Fruit fly (Drosophila melanogaster) whole organism, embryonic: Measurements from ENCODE around the gene Fign.
A peak's percentile ranks its signal among the peaks of the same experiment; 100 is the strongest.

Experiments
- Adf1 ChIP-seq: fragments of 200-800 bp; sonication (Bioruptor generic); IDR thresholded peaks from 2 replicates; pipeline ENCODE4 v1.3.6; 2022; ENCODE audit warnings: missing biosample characterization, missing genetic modification characterization
- CG10462 ChIP-seq: fragments of 200-800 bp; sonication (Bioruptor generic); optimal IDR thresholded peaks from 2 replicates; lab custom pipeline; 2016; ENCODE audit warnings: missing biosample characterization, missing genetic modification characterization
- CG11696 ChIP-seq: fragments of 200-800 bp; sonication (Bioruptor generic); IDR thresholded peaks from 2 replicates; pipeline ENCODE4 v1.3.6; 2022; ENCODE audit warnings: missing biosample characterization, missing genetic modification characterization
- CG14710 ChIP-seq: fragments of 200-800 bp; sonication (Bioruptor generic); optimal IDR thresholded peaks from 3 replicates; lab custom pipeline; 2019; ENCODE audit warnings: missing biosample characterization, mild to moderate bottlenecking, missing genetic modification characterization, moderate library complexity
- CG15011 ChIP-seq: fragments of 200-800 bp; sonication (Bioruptor generic); optimal IDR thresholded peaks from 3 replicates; lab custom pipeline; 2018; ENCODE audit warnings: missing biosample characterization, mild to moderate bottlenecking, missing genetic modification characterization
- CG16813 ChIP-seq: fragments of 200-800 bp; sonication (Bioruptor generic); IDR thresholded peaks from 3 replicates; pipeline ENCODE4 v1.3.6; 2022; ENCODE audit warnings: missing biosample characterization, missing genetic modification characterization; ENCODE audit not compliant: partially characterized antibody
- CG2199 ChIP-seq: fragments of 200-800 bp; sonication (Bioruptor generic); IDR thresholded peaks from 3 replicates; pipeline ENCODE4 v1.3.6; 2022; ENCODE audit warnings: missing biosample characterization, missing genetic modification characterization
- CG33557 ChIP-seq: fragments of 200-800 bp; sonication (Bioruptor generic); optimal IDR thresholded peaks from 2 replicates; lab custom pipeline; 2019; ENCODE audit warnings: missing biosample characterization, mild to moderate bottlenecking, missing genetic modification characterization, moderate library complexity
- CG34376 ChIP-seq: fragments of 200-800 bp; sonication (Bioruptor generic); optimal IDR thresholded peaks from 2 replicates; lab custom pipeline; 2018; ENCODE audit warnings: missing biosample characterization, mild to moderate bottlenecking, missing genetic modification characterization
- CG4730 ChIP-seq: fragments of 200-800 bp; sonication (Bioruptor generic); IDR thresholded peaks from 2 replicates; pipeline ENCODE4 v1.3.6; 2022; ENCODE audit warnings: missing biosample characterization, missing genetic modification characterization
- CG6813 ChIP-seq: fragments of 200-800 bp; sonication (Bioruptor generic); optimal IDR thresholded peaks from 2 replicates; lab custom pipeline; 2017; ENCODE audit warnings: missing biosample characterization, missing genetic modification characterization, mild to moderate bottlenecking, moderate library complexity, missing genetic modification reagents
- CG7786 ChIP-seq: fragments of 200-800 bp; sonication (Bioruptor generic); optimal IDR thresholded peaks from 2 replicates; lab custom pipeline; 2016; ENCODE audit warnings: missing biosample characterization, missing genetic modification characterization
- CG7987 ChIP-seq: fragments of 200-800 bp; sonication (Bioruptor generic); optimal IDR thresholded peaks from 2 replicates; lab custom pipeline; 2018; ENCODE audit warnings: missing biosample characterization, mild to moderate bottlenecking, missing genetic modification characterization, moderate library complexity
- CHES-1-like ChIP-seq: fragments of 200-800 bp; sonication (Bioruptor generic); optimal IDR thresholded peaks from 2 replicates; lab custom pipeline; 2016; ENCODE audit warnings: missing biosample characterization, missing genetic modification characterization
- Dll ChIP-seq: fragments of 200-800 bp; sonication (Bioruptor generic); IDR thresholded peaks from 4 replicates; pipeline ENCODE4 v1.3.6; 2022; ENCODE audit warnings: missing biosample characterization, missing genetic modification characterization; ENCODE audit not compliant: partially characterized antibody
- Doc3 ChIP-seq: fragments of 200-800 bp; sonication (Bioruptor generic); IDR thresholded peaks from 3 replicates; pipeline ENCODE4 v1.3.6; 2022; ENCODE audit warnings: missing biosample characterization, missing genetic modification characterization; ENCODE audit not compliant: partially characterized antibody
- Fer1 ChIP-seq: fragments of 200-800 bp; sonication (Bioruptor generic); optimal IDR thresholded peaks from 2 replicates; lab custom pipeline; 2017; ENCODE audit warnings: missing biosample characterization, mild to moderate bottlenecking, missing genetic modification characterization
- GATAe ChIP-seq: fragments of 200-800 bp; sonication (Bioruptor generic); conservative IDR thresholded peaks from 2 replicates; pipeline ENCODE4 v1.3.6; 2022; ENCODE audit warnings: missing biosample characterization, missing genetic modification characterization
- HLH4C ChIP-seq: fragments of 200-800 bp; sonication (Bioruptor generic); IDR thresholded peaks from 3 replicates; pipeline ENCODE4 v1.3.6; 2022; ENCODE audit warnings: missing biosample characterization, missing genetic modification characterization; ENCODE audit not compliant: partially characterized antibody
- HLH54F ChIP-seq: fragments of 200-800 bp; sonication (Bioruptor generic); optimal IDR thresholded peaks from 3 replicates; lab custom pipeline; 2016; ENCODE audit warnings: missing biosample characterization, missing genetic modification characterization
- Hand ChIP-seq: fragments of 200-800 bp; sonication (Bioruptor generic); optimal IDR thresholded peaks from 2 replicates; lab custom pipeline; 2017; ENCODE audit warnings: mild to moderate bottlenecking, missing biosample characterization, missing genetic modification reagents, missing genetic modification characterization
- Hey ChIP-seq: fragments of 200-800 bp; sonication (Bioruptor generic); optimal IDR thresholded peaks from 3 replicates; lab custom pipeline; 2018; ENCODE audit warnings: missing biosample characterization, mild to moderate bottlenecking, missing genetic modification characterization
- Med ChIP-seq: fragments of 200-800 bp; sonication (Bioruptor generic); peaks from one replicate; lab custom pipeline; 2016; ENCODE audit warnings: missing biosample characterization, missing genetic modification characterization, mild to moderate bottlenecking, inconsistent platforms, moderate library complexity
- Optix ChIP-seq: fragments of 200-800 bp; sonication (Bioruptor generic); IDR thresholded peaks from 3 replicates; pipeline ENCODE4 v1.3.6; 2022; ENCODE audit warnings: missing biosample characterization, missing genetic modification characterization
- Sry-β ChIP-seq: fragments of 200-800 bp; sonication (Bioruptor generic); optimal IDR thresholded peaks from 2 replicates; lab custom pipeline; 2018; ENCODE audit warnings: missing biosample characterization, mild to moderate bottlenecking, missing genetic modification characterization, moderate library complexity
- bab2 ChIP-seq: fragments of 200-800 bp; sonication (Bioruptor generic); optimal IDR thresholded peaks from 2 replicates; lab custom pipeline; 2016; ENCODE audit warnings: missing biosample characterization, missing genetic modification characterization
- bbx ChIP-seq: fragments of 200-800 bp; sonication (Bioruptor generic); IDR thresholded peaks from 2 replicates; pipeline ENCODE4 v1.3.6; 2022; ENCODE audit warnings: missing biosample characterization, missing genetic modification characterization; ENCODE audit not compliant: partially characterized antibody
- eve ChIP-seq, 2 experiments: fragments of >200 bp; optimal IDR thresholded peaks; 2 replicates each; lab custom pipeline; 2017; ENCODE audit warnings: missing biosample characterization in 2 of 2, missing genetic modification characterization in 2 of 2
- exex ChIP-seq: fragments of 200-800 bp; sonication (Bioruptor generic); optimal IDR thresholded peaks from 4 replicates; lab custom pipeline; 2018; ENCODE audit warnings: missing biosample characterization, mild to moderate bottlenecking, missing genetic modification characterization, moderate library complexity
- fu2 ChIP-seq: fragments of 200-800 bp; sonication (Bioruptor generic); optimal IDR thresholded peaks from 2 replicates; lab custom pipeline; 2016; ENCODE audit warnings: missing biosample characterization, missing genetic modification characterization
- grn ChIP-seq: fragments of 200-800 bp; sonication (Bioruptor generic); optimal IDR thresholded peaks from 3 replicates; lab custom pipeline; 2017; ENCODE audit warnings: missing biosample characterization, missing genetic modification characterization
- ham ChIP-seq: fragments of 200-800 bp; sonication (Bioruptor generic); IDR thresholded peaks from 2 replicates; pipeline ENCODE4 v1.3.6; 2022; ENCODE audit warnings: missing biosample characterization, missing genetic modification characterization
- inv ChIP-seq: fragments of 200-800 bp; sonication (Bioruptor generic); IDR thresholded peaks from 2 replicates; pipeline ENCODE4 v1.3.6; 2022; ENCODE audit warnings: missing biosample characterization, missing genetic modification characterization; ENCODE audit not compliant: partially characterized antibody
- lab ChIP-seq: fragments of 200-800 bp; sonication (Bioruptor generic); optimal IDR thresholded peaks from 3 replicates; lab custom pipeline; 2017; ENCODE audit warnings: missing biosample characterization, missing genetic modification characterization, mild to moderate bottlenecking, moderate library complexity, missing genetic modification reagents
- lbe ChIP-seq: fragments of 200-800 bp; sonication (Bioruptor generic); optimal IDR thresholded peaks from 2 replicates; lab custom pipeline; 2016; ENCODE audit warnings: missing biosample characterization, mild to moderate bottlenecking, missing genetic modification characterization
- lilli ChIP-seq: fragments of 200-800 bp; sonication (Bioruptor generic); optimal IDR thresholded peaks from 3 replicates; lab custom pipeline; 2016; ENCODE audit warnings: missing biosample characterization, missing genetic modification characterization
- nmo ChIP-seq: fragments of 200-800 bp; sonication (Bioruptor generic); optimal IDR thresholded peaks from 2 replicates; lab custom pipeline; 2018; ENCODE audit warnings: missing biosample characterization, mild to moderate bottlenecking, missing genetic modification characterization, moderate library complexity
- nom ChIP-seq: fragments of 200-800 bp; sonication (Bioruptor generic); optimal IDR thresholded peaks from 2 replicates; lab custom pipeline; 2017; ENCODE audit warnings: missing biosample characterization, missing genetic modification characterization, mild to moderate bottlenecking, moderate library complexity, missing genetic modification reagents
- psq ChIP-seq: fragments of 200-800 bp; sonication (Bioruptor generic); optimal IDR thresholded peaks from 2 replicates; lab custom pipeline; 2017; ENCODE audit warnings: missing biosample characterization, missing genetic modification characterization
- rib ChIP-seq: fragments of 200-800 bp; sonication (Bioruptor generic); IDR thresholded peaks from 2 replicates; pipeline ENCODE4 v1.3.6; 2022; ENCODE audit warnings: missing biosample characterization, missing genetic modification characterization
- sc ChIP-seq, 3 experiments: fragments of >200 bp in 2 of 3; fragments of 200-800 bp in 1 of 3; sonication (Bioruptor generic) in 1 of 3; optimal IDR thresholded peaks; 2 replicates in 2 of 3; 3 replicates in 1 of 3; lab custom pipeline; 2017; ENCODE audit warnings: mild to moderate bottlenecking in 1 of 3, missing biosample characterization in 1 of 3, missing genetic modification characterization in 1 of 3, missing genetic modification reagents in 1 of 3
- sens ChIP-seq: fragments of 200-800 bp; sonication (Bioruptor generic); peaks from one replicate; lab custom pipeline; 2016; ENCODE audit warnings: missing biosample characterization, missing genetic modification characterization
- sug ChIP-seq: fragments of 200-800 bp; optimal IDR thresholded peaks from 2 replicates; lab custom pipeline; 2019; ENCODE audit warnings: missing biosample characterization, mild to moderate bottlenecking, missing genetic modification characterization, moderate library complexity

Gene Fign

DNA sequence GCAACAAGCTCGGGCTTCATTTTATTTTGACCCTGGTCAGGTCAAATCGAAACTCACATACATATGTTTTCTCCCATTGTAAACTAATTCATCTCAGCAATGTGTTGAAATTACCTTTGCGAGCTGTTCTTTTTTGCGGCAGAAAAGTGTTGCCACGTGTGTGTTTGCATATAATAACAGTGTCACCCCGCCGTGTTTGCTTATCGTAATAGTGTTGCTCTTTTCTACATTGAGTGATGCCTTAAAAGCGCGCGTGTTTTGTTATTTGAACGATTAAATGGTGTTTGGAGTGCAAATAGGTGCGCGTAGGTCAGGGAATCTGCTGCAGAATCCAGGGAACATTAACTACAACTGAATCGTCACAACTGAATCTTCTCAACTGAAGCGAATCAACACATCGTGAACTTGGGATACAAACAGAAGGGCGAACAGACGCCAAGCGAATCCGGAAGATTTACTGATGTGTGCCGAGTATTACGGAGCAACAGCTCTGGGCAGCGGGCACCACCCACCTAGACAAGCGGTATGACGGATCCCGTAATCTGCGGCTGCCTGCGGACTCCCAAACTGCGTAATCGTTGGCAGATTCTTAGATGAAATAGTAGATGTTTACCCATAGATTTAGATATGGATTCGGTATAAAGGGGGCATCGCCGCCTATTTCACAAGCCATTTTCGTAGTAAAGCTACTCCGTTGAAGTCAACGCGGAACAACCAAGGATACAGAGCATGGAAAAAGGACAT, 11.0 kb downstream of the Fign start, which contains the start of gene CG15406 (continued):
- TF ChIP-seq inv (GFP tag; lab: Robert Waterston, UW) (no peak), CG6813 (GFP tag; lab: Kevin White, UChicago) (no peak), Sry-β (GFP tag; lab: Kevin White, UChicago) (no peak), ham (GFP tag; lab: Robert Waterston, UW) (no peak), sc (optimal IDR thresholded peaks at IDR 0.05; lab: Kevin White, UChicago) (no peak), sc (GFP tag; optimal IDR thresholded peaks at IDR 0.05; lab: Kevin White, UChicago) (no peak), nom (no peak), Med (GFP tag; lab: Kevin White, UChicago) (peak; percentile 21), CHES-1-like (GFP tag; lab: Kevin White, UChicago) (no peak), CG14710 (tag; lab: Kevin White, UChicago) (peak; percentile 98), CG2199 (GFP tag; lab: Robert Waterston, UW) (no peak), Doc3 (0 out of 3 replicates have a peak, but pooled peaks have one; percentile 14), CG16813 (peak; percentile 51; the same call in 2 of the 3 replicates), Dll (GFP tag; lab: Robert Waterston, UW) (peak; percentile 22; the same call in 1 of the 4 replicates), Hand (GFP tag; lab: Kevin White, UChicago) (no peak), nmo (GFP tag; lab: Kevin White, UChicago) (no peak), CG15011 (no peak), bbx (GFP tag; lab: Robert Waterston, UW) (peak; percentile 65; the same call in 1 of the 2 replicates), HLH54F (no peak), eve (GFP tag; optimal IDR thresholded peaks at IDR 0.05; lab: Kevin White, UChicago) (no peak), lilli (GFP tag; lab: Kevin White, UChicago) (no peak)

DNA sequence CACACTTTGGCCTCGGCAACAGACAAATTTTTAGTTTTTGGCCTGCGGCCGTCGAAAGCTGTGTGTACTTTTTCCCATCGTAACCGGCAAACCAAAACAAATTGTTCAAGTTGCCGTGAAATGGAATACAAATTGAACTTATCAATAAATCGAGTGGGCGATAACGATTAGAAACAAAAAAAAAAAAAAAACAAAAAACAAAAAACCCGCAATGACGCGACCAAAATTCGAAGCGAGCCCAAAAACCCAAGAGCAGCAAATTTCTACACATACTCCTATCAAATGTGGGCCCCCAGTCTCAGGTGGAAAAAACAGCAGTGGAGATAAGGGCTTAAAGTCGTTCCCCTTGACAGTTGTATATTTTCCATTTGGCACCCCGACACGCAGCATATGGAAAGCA, 12.5 kb downstream of the Fign start:
- no peak for TF ChIP-seq fu2
- TF ChIP-seq Hey (tag; lab: Kevin White, UChicago), result peak; percentile 79
- peak; percentile 50 for TF ChIP-seq grn (GFP tag; lab: Kevin White, UChicago)
- peak; percentile 72 for TF ChIP-seq GATAe (GFP tag; lab: Robert Waterston, UW)
- TF ChIP-seq CG4730 (GFP tag; lab: Robert Waterston, UW), result no peak

DNA sequence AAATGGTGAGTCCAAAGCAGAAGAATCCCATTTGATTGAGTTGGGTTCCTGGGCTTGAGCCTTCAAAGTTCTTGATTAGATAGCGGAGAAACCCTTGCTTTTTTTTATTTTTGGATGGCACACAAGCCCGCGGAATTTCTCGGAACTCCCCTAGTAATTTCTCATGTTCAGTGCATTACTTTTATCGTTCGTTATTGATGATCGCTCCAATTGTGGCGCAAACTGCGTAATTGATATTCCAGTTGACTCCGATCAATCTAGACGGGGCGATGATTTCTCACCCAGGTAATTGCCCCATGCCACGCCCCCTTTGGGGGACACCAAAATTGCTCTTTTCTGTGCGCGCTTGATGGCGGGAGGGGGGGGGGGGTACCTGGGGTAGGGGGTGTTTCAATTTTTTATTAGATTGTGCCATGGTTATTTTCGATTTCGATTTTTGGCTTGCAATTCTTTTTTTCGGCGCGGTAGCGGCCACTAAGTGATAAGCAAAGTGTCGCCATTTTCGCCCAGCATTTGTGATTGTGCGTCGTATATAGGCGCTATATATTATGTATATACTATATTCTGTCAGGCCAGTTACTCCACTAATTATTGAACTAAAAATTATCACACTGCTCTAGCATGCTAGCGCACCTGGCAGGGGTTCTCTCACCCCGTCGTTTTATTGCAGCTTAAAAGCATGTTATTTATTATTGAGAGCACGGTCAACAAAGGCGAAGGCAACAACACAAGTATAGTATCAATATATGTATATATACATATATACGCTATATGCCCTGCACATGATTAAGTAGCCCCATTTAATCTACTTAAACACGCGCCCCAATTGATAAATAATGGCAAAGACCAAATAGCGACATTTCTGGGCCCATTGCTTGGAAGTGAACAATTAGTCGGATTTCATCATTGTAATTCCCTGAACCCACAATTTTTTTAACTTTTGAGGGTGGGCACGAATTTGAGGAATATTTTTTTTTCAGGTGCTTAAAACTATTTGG, 14.5 kb downstream of the Fign start:
- TF ChIP-seq Med (GFP tag; lab: Kevin White, UChicago) (peak; percentile 33), bab2 (no peak), Adf1 (GFP tag; lab: Robert Waterston, UW) (no peak), Fer1 (GFP tag; lab: Kevin White, UChicago) (no peak), lbe (no peak), exex (tag; lab: Kevin White, UChicago) (peak; percentile 88), CG7786 (GFP tag; lab: Kevin White, UChicago) (no peak), lab (GFP tag; lab: Kevin White, UChicago) (peak; percentile 83), CG34376 (GFP tag; lab: Kevin White, UChicago) (peak; percentile 34), CG7987 (peak; percentile 14), rib (GFP tag; lab: Robert Waterston, UW) (0 out of 2 replicates have a peak, but pooled peaks have one; percentile 16), Optix (no peak), sug (tag; lab: Kevin White, UChicago) (peak; percentile 69), psq (no peak), CG11696 (GFP tag; lab: Robert Waterston, UW) (peak; percentile 20; the same call in 1 of the 2 replicates), HLH4C (GFP tag; lab: Robert Waterston, UW) (0 out of 3 replicates have a peak, but pooled peaks have one; percentile 9), sens (GFP tag; lab: Kevin White, UChicago) (peak; percentile 42), CG33557 (GFP tag; lab: Kevin White, UChicago) (no peak), CG10462 (GFP tag; lab: Kevin White, UChicago) (no peak)
